Worm (Caenorhabditis elegans) whole organism, late embryonic: Measurements from ENCODE around the gene pms-2.

Source experiments
- C38D4.7 ChIP-seq: fragments of 200-800 bp; sonication (Bioruptor generic); optimal IDR thresholded peaks from 2 replicates; lab custom pipeline; 2018; ENCODE audit warnings: mild to moderate bottlenecking, missing genetic modification characterization, moderate library complexity, missing compliant biosample characterization
- F13H6.1 ChIP-seq: sonication (generic microtip); optimal IDR thresholded peaks from 2 replicates; lab custom pipeline; 2016; ENCODE audit warnings: missing genetic modification characterization, missing compliant biosample characterization
- T23F11.4 ChIP-seq: fragments of 200-800 bp; sonication (Bioruptor generic); optimal IDR thresholded peaks from 2 replicates; lab custom pipeline; 2018; ENCODE audit warnings: mild to moderate bottlenecking, missing genetic modification characterization, missing compliant biosample characterization
- ceh-18 ChIP-seq: sonication (generic microtip); optimal IDR thresholded peaks from 2 replicates; lab custom pipeline; 2016; ENCODE audit warnings: missing genetic modification characterization, missing compliant biosample characterization
- ceh-2 ChIP-seq: sonication (generic microtip); optimal IDR thresholded peaks from 2 replicates; lab custom pipeline; 2016; ENCODE audit warnings: missing genotype, missing genetic modification characterization, missing compliant biosample characterization
- ceh-22 ChIP-seq: sonication (generic microtip); optimal IDR thresholded peaks from 2 replicates; lab custom pipeline; 2017; ENCODE audit warnings: missing biosample characterization, missing genetic modification characterization
- ceh-30 ChIP-seq: fragments of 150-350 bp; optimal IDR thresholded peaks from 2 replicates; lab custom pipeline; 2014; ENCODE audit warnings: missing biosample characterization, missing genetic modification characterization
- ceh-6 ChIP-seq: fragments of 200-800 bp; sonication (Bioruptor generic); optimal IDR thresholded peaks from 2 replicates; lab custom pipeline; 2018; ENCODE audit warnings: mild to moderate bottlenecking, missing genetic modification characterization, missing compliant biosample characterization
- che-1 ChIP-seq: sonication (generic microtip); optimal IDR thresholded peaks from 2 replicates; lab custom pipeline; 2016; ENCODE audit warnings: mild to moderate bottlenecking, missing genetic modification characterization, missing compliant biosample characterization
- elt-2 ChIP-seq: sonication (generic microtip); optimal IDR thresholded peaks from 2 replicates; lab custom pipeline; 2016; ENCODE audit warnings: missing genetic modification reagents, missing genetic modification characterization, missing compliant biosample characterization
- elt-4 ChIP-seq: sonication (generic microtip); optimal IDR thresholded peaks from 2 replicates; lab custom pipeline; 2016; ENCODE audit warnings: missing genetic modification characterization, missing compliant biosample characterization
- eyg-1 ChIP-seq: sonication (generic microtip); optimal IDR thresholded peaks from 2 replicates; lab custom pipeline; 2016; ENCODE audit warnings: missing genotype, missing genetic modification characterization, missing compliant biosample characterization
- fax-1 ChIP-seq: sonication (generic microtip); optimal IDR thresholded peaks from 2 replicates; lab custom pipeline; 2016; ENCODE audit warnings: missing genotype, missing genetic modification characterization, missing compliant biosample characterization
- gmeb-2 ChIP-seq: sonication (generic microtip); optimal IDR thresholded peaks from 2 replicates; lab custom pipeline; 2016; ENCODE audit warnings: missing genetic modification characterization, inconsistent platforms, missing compliant biosample characterization
- hlh-15 ChIP-seq: sonication (generic microtip); optimal IDR thresholded peaks from 2 replicates; lab custom pipeline; 2016; ENCODE audit warnings: missing genetic modification characterization, missing compliant biosample characterization
- hlh-30 ChIP-seq: sonication (generic microtip); optimal IDR thresholded peaks from 2 replicates; lab custom pipeline; 2017; ENCODE audit warnings: antibody characterized with exemption, missing genetic modification characterization, missing compliant biosample characterization; ENCODE audit not compliant: insufficient read depth
- hlh-6 ChIP-seq: sonication (generic microtip); optimal IDR thresholded peaks from 2 replicates; lab custom pipeline; 2016; ENCODE audit warnings: missing genotype, missing genetic modification characterization, missing compliant biosample characterization
- lim-6 ChIP-seq: sonication (generic microtip); optimal IDR thresholded peaks from 2 replicates; lab custom pipeline; 2016; ENCODE audit warnings: missing genetic modification characterization, missing compliant biosample characterization
- lin-11 ChIP-seq: fragments of 200-800 bp; sonication (Bioruptor generic); optimal IDR thresholded peaks from 2 replicates; lab custom pipeline; 2018; ENCODE audit warnings: mild to moderate bottlenecking, missing genetic modification characterization, missing compliant biosample characterization
- madf-2 ChIP-seq: sonication (generic microtip); optimal IDR thresholded peaks from 2 replicates; lab custom pipeline; 2017; ENCODE audit warnings: missing genetic modification characterization, missing compliant biosample characterization
- mec-3 ChIP-seq: sonication (generic microtip); optimal IDR thresholded peaks from 2 replicates; lab custom pipeline; 2016; ENCODE audit warnings: borderline replicate concordance, missing genetic modification characterization, missing compliant biosample characterization
- nfya-1 ChIP-seq: sonication (generic microtip); optimal IDR thresholded peaks from 2 replicates; lab custom pipeline; 2017; ENCODE audit warnings: missing genetic modification characterization, mild to moderate bottlenecking, missing compliant biosample characterization, antibody characterized with exemption, moderate library complexity
- nhr-11 ChIP-seq: fragments of 150-350 bp; optimal IDR thresholded peaks from 2 replicates; lab custom pipeline; 2014; ENCODE audit warnings: missing biosample characterization, missing genetic modification characterization
- nhr-232 ChIP-seq: sonication (generic microtip); optimal IDR thresholded peaks from 2 replicates; lab custom pipeline; 2016; ENCODE audit warnings: missing genetic modification characterization, missing compliant biosample characterization
- odd-2 ChIP-seq: sonication (generic microtip); optimal IDR thresholded peaks from 2 replicates; lab custom pipeline; 2017; ENCODE audit warnings: antibody characterized with exemption, mild to moderate bottlenecking, missing genetic modification characterization, missing compliant biosample characterization
- pat-9 ChIP-seq: fragments of 200-800 bp; sonication (Bioruptor generic); optimal IDR thresholded peaks from 2 replicates; lab custom pipeline; 2018; ENCODE audit warnings: mild to moderate bottlenecking, missing genetic modification characterization, moderate library complexity, missing compliant biosample characterization
- pax-1 ChIP-seq: fragments of 150-350 bp; optimal IDR thresholded peaks from 2 replicates; lab custom pipeline; 2014; ENCODE audit warnings: missing biosample characterization, missing genetic modification characterization
- pha-2 ChIP-seq: sonication (generic microtip); optimal IDR thresholded peaks from 2 replicates; lab custom pipeline; 2017; ENCODE audit warnings: mild to moderate bottlenecking, missing genetic modification characterization, missing compliant biosample characterization
- pha-4 ChIP-seq: fragments of 150-350 bp; optimal IDR thresholded peaks from 2 replicates; lab custom pipeline; 2018; ENCODE audit warnings: missing biosample characterization, missing genetic modification reagents, missing genetic modification characterization
- pros-1 ChIP-seq: fragments of 150-350 bp; optimal IDR thresholded peaks from 2 replicates; lab custom pipeline; 2014; ENCODE audit warnings: missing biosample characterization, missing genetic modification reagents, missing genetic modification characterization
- ref-2 ChIP-seq: sonication (generic microtip); optimal IDR thresholded peaks from 2 replicates; lab custom pipeline; 2016; ENCODE audit warnings: missing genetic modification characterization, missing compliant biosample characterization
- sdc-2 ChIP-seq: sonication (generic microtip); optimal IDR thresholded peaks from 2 replicates; lab custom pipeline; 2016; ENCODE audit warnings: missing genotype, missing genetic modification characterization, missing compliant biosample characterization
- sox-2 ChIP-seq: fragments of 200-800 bp; sonication (Bioruptor generic); IDR thresholded peaks from 2 replicates; pipeline ENCODE4 v1.3.6; 2022; ENCODE audit warnings: missing genetic modification reagents, missing genetic modification characterization, missing compliant biosample characterization
- tbx-2 ChIP-seq: sonication (generic microtip); optimal IDR thresholded peaks from 2 replicates; lab custom pipeline; 2016; ENCODE audit warnings: missing genetic modification characterization, missing compliant biosample characterization
- tbx-7 ChIP-seq: sonication (generic microtip); optimal IDR thresholded peaks from 2 replicates; lab custom pipeline; 2016; ENCODE audit warnings: missing genotype, missing genetic modification characterization, missing compliant biosample characterization
- ttx-3 ChIP-seq: sonication (generic microtip); optimal IDR thresholded peaks from 2 replicates; lab custom pipeline; 2016; ENCODE audit warnings: missing genetic modification reagents, missing genetic modification characterization, missing compliant biosample characterization
- unc-3 ChIP-seq, 2 experiments: fragments of 200-800 bp in 1 of 2; sonication (Bioruptor generic) in 1 of 2; sonication (generic microtip) in 1 of 2; conservative IDR thresholded peaks in 1 of 2; optimal IDR thresholded peaks in 1 of 2; 2 replicates each; pipeline versions ENCODE4 v1.3.6 to Lab custom; 2016 to 2022; ENCODE audit warnings: missing compliant biosample characterization in 2 of 2, missing genetic modification characterization in 2 of 2, missing genetic modification reagents in 1 of 2
- unc-86 ChIP-seq: sonication (generic microtip); optimal IDR thresholded peaks from 2 replicates; lab custom pipeline; 2016; ENCODE audit warnings: missing genetic modification characterization, missing compliant biosample characterization
- ztf-16 ChIP-seq: sonication (generic microtip); optimal IDR thresholded peaks from 2 replicates; lab custom pipeline; 2017; ENCODE audit warnings: missing genetic modification characterization, missing compliant biosample characterization

The pms-2 gene

ce11 chrV:11605227-11605626, 34.8 kb upstream of the pms-2 start:
- no peak for TF ChIP-seq tbx-7
- TF ChIP-seq mec-3, result no peak
- TF ChIP-seq ceh-6, result no peak
- no peak for TF ChIP-seq unc-3 (GFP tag; conservative IDR thresholded peaks at IDR 0.05; lab: Robert Waterston, UW)
- no peak for TF ChIP-seq unc-3 (tag; optimal IDR thresholded peaks at IDR 0.05; lab: Kevin White, UChicago)
- no peak for TF ChIP-seq ceh-22 (tag; lab: Kevin White, UChicago)
- no peak for TF ChIP-seq pat-9 (tag; lab: Kevin White, UChicago)
- no peak for TF ChIP-seq madf-2
- no peak for TF ChIP-seq T23F11.4 (GFP tag; lab: Kevin White, UChicago)
- no peak for TF ChIP-seq F13H6.1
- TF ChIP-seq nhr-232 (tag; lab: Kevin White, UChicago), result no peak
- TF ChIP-seq C38D4.7 (GFP tag; lab: Kevin White, UChicago), result no peak
- no peak for TF ChIP-seq ceh-30 (tag; lab: Kevin White, UChicago)
- TF ChIP-seq hlh-30 (tag; lab: Kevin White, UChicago), result no peak
- TF ChIP-seq pha-4 (tag; lab: Kevin White, UChicago), result no peak
- TF ChIP-seq ref-2, result no peak
- no peak for TF ChIP-seq sdc-2
- no peak for TF ChIP-seq hlh-15 (tag; lab: Kevin White, UChicago)
- no peak for TF ChIP-seq ceh-18 (tag; lab: Kevin White, UChicago)

- no peak for TF ChIP-seq nfya-1 (tag; lab: Kevin White, UChicago)
- TF ChIP-seq ceh-6, result no peak
- no peak for TF ChIP-seq unc-86 (tag; lab: Kevin White, UChicago)
- TF ChIP-seq ttx-3, result no peak
- no peak for TF ChIP-seq pha-2 (tag; lab: Kevin White, UChicago)
- no peak for TF ChIP-seq sox-2 (GFP tag; lab: Robert Waterston, UW)
- TF ChIP-seq sdc-2, result no peak
- TF ChIP-seq ceh-18 (tag; lab: Kevin White, UChicago), result no peak
- no peak for TF ChIP-seq ceh-2 (tag; lab: Kevin White, UChicago)
- TF ChIP-seq pros-1, result no peak
- TF ChIP-seq tbx-2, result no peak
- no peak for TF ChIP-seq F13H6.1
- TF ChIP-seq eyg-1, result no peak
- TF ChIP-seq elt-2 (tag; lab: Kevin White, UChicago), result no peak
- TF ChIP-seq gmeb-2, result no peak
- no peak for TF ChIP-seq lin-11
Measured at ce11 chrV:11604484-11604883, 34.1 kb upstream of the pms-2 start, which contains the start of gene dhs-20. Gene dhs-20, minus strand, starts transcription at chrV:11604563.

- no peak for TF ChIP-seq elt-4 (tag; lab: Kevin White, UChicago)
- no peak for TF ChIP-seq pha-2 (tag; lab: Kevin White, UChicago)
- TF ChIP-seq che-1 (tag; lab: Kevin White, UChicago), result no peak
- no peak for TF ChIP-seq eyg-1
- TF ChIP-seq ceh-30 (tag; lab: Kevin White, UChicago), result no peak
- TF ChIP-seq lim-6 (tag; lab: Kevin White, UChicago), result no peak
- no peak for TF ChIP-seq hlh-15 (tag; lab: Kevin White, UChicago)
- no peak for TF ChIP-seq gmeb-2
- TF ChIP-seq nhr-11 (tag; lab: Kevin White, UChicago), result no peak
- no peak for TF ChIP-seq odd-2 (tag; lab: Kevin White, UChicago)
- TF ChIP-seq ceh-22 (tag; lab: Kevin White, UChicago), result no peak
- no peak for TF ChIP-seq ceh-2 (tag; lab: Kevin White, UChicago)
- no peak for TF ChIP-seq unc-86 (tag; lab: Kevin White, UChicago)
- no peak for TF ChIP-seq elt-2 (tag; lab: Kevin White, UChicago)
- TF ChIP-seq pax-1, result no peak
- no peak for TF ChIP-seq hlh-6
- no peak for TF ChIP-seq ztf-16 (tag; lab: Kevin White, UChicago)
- no peak for TF ChIP-seq ttx-3
- TF ChIP-seq fax-1 (tag; lab: Kevin White, UChicago), result no peak
- no peak for TF ChIP-seq unc-3 (GFP tag; conservative IDR thresholded peaks at IDR 0.05; lab: Robert Waterston, UW)
- TF ChIP-seq unc-3 (tag; optimal IDR thresholded peaks at IDR 0.05; lab: Kevin White, UChicago), result no peak
- TF ChIP-seq, all 69 proteins: peak for 0
Measured at ce11 chrV:11600800-11601199, 30.4 kb upstream of the pms-2 start, which contains the start of gene F35B12.9. Gene F35B12.9, plus strand, starts transcription at chrV:11601171.
